Worm (Caenorhabditis elegans): Measurements from ENCODE around the gene dpy-13.

dpy-13 gene

DNA sequence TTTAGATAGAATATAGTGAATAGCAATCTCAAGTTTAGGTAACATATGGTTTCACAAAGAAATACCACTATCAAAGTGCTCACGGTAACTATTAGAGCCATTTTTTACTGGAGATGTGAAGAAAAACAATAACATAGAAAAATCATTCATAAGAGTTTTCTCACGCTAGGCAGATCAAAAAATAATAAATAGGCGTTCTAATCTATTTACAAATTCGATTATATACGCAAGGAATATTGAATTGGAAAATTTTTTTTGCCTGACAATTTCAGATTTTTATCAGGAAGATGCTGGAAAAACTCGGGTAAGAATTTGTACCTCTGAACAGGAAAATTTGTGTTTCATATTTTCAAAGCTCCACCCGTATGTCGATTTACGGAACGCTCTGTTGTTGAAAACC, 7.5 kb upstream of the dpy-13 start, which contains the start of gene srbc-70:
Gene srbc-70, minus strand, starts transcription at position 101 of the 400 bp plus-strand sequence.
- no peak for TF ChIP-seq mab-5 (tag; optimal IDR thresholded peaks at IDR 0.05)
- TF ChIP-seq nhr-237 (tag; optimal IDR thresholded peaks at IDR 0.05) = no peak
- no peak for TF ChIP-seq nhr-21 (tag; optimal IDR thresholded peaks at IDR 0.05)
- TF ChIP-seq nhr-11 (tag; optimal IDR thresholded peaks at IDR 0.05) = no peak
- no peak for TF ChIP-seq lin-13 (GFP tag; optimal IDR thresholded peaks at IDR 0.05)
- no peak for TF ChIP-seq unc-55 (GFP tag; optimal IDR thresholded peaks at IDR 0.05)
- no peak for TF ChIP-seq nhr-6 (tag; optimal IDR thresholded peaks at IDR 0.05)
- TF ChIP-seq crh-2 (tag; optimal IDR thresholded peaks at IDR 0.05) = no peak
- TF ChIP-seq ceh-16 (tag; optimal IDR thresholded peaks at IDR 0.05) = no peak
- no peak for TF ChIP-seq lin-39 (tag; optimal IDR thresholded peaks at IDR 0.05)
- no peak for TF ChIP-seq elt-1 (tag; optimal IDR thresholded peaks at IDR 0.05)
- no peak for TF ChIP-seq R02D3.7 (tag; optimal IDR thresholded peaks at IDR 0.05)
- no peak for TF ChIP-seq alr-1 (tag; optimal IDR thresholded peaks at IDR 0.05)
- TF ChIP-seq dmd-4 (tag; optimal IDR thresholded peaks at IDR 0.05) = no peak
- no peak for TF ChIP-seq ztf-4 (tag; optimal IDR thresholded peaks at IDR 0.05)
- TF ChIP-seq fos-1 (tag; optimal IDR thresholded peaks at IDR 0.05) = no peak
- no peak for TF ChIP-seq nhr-25 (tag; optimal IDR thresholded peaks at IDR 0.05)
- TF ChIP-seq ztf-11 (tag; optimal IDR thresholded peaks at IDR 0.05) = no peak

DNA sequence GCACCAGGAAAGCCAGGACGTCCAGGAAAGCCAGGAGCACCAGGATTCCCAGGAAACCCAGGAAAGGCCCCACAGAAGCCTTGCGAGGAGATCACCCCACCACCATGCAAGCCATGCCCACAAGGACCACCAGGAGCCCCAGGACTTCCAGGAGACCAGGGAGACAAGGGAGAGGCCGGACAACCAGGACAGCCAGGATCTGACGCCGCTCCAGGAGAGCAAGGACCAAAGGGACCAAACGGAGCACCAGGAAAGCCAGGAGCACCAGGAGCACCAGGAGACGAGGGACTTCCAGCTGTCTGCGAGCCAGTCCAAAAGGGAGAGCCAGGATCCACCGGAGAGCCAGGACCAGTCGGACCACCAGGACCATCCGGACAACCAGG, 602 bp downstream of the dpy-13 start:
- TF ChIP-seq C34F6.9 (tag; optimal IDR thresholded peaks at IDR 0.05) (no peak), nhr-12 (tag; optimal IDR thresholded peaks at IDR 0.05) (no peak), dmd-4 (tag; optimal IDR thresholded peaks at IDR 0.05) (no peak), nhr-25 (tag; optimal IDR thresholded peaks at IDR 0.05) (no peak), lin-13 (GFP tag; optimal IDR thresholded peaks at IDR 0.05) (no peak), crh-2 (tag; optimal IDR thresholded peaks at IDR 0.05) (no peak), nhr-23 (tag; optimal IDR thresholded peaks at IDR 0.05) (no peak), skn-1 (tag; optimal IDR thresholded peaks at IDR 0.05) (no peak), fos-1 (tag; optimal IDR thresholded peaks at IDR 0.05) (no peak), lin-11 (tag; optimal IDR thresholded peaks at IDR 0.05) (no peak), blmp-1 (tag; optimal IDR thresholded peaks at IDR 0.05; ENCODE audit: insufficient read depth) (no peak), gmeb-1 (tag; optimal IDR thresholded peaks at IDR 0.05) (no peak), nhr-11 (tag; optimal IDR thresholded peaks at IDR 0.05) (no peak), nhr-6 (tag; optimal IDR thresholded peaks at IDR 0.05) (no peak)

- TF ChIP-seq nhr-11 (tag; optimal IDR thresholded peaks at IDR 0.05) (peak; percentile 24), nhr-21 (tag; optimal IDR thresholded peaks at IDR 0.05) (peak; percentile 47), sem-4 (tag; optimal IDR thresholded peaks at IDR 0.05) (no peak), ama-1 (optimal IDR thresholded peaks at IDR 0.05) (peak; percentile 8), elt-1 (tag; optimal IDR thresholded peaks at IDR 0.05) (no peak), Y55F3AM.14 (GFP tag; optimal IDR thresholded peaks at IDR 0.05) (no peak), sma-3 (GFP tag; optimal IDR thresholded peaks at IDR 0.05) (no peak), nhr-25 (tag; optimal IDR thresholded peaks at IDR 0.05) (peak; percentile 22)
Measured at ce11 chrIV:4236671-4237070, 1.3 kb downstream of the dpy-13 start.

- TF ChIP-seq skn-1 (tag; optimal IDR thresholded peaks at IDR 0.05) (no peak), zag-1 (tag; optimal IDR thresholded peaks at IDR 0.05) (no peak), ceh-82 (tag; optimal IDR thresholded peaks at IDR 0.05) (no peak), mbf-1 (tag; optimal IDR thresholded peaks at IDR 0.05) (no peak), egl-27 (tag; optimal IDR thresholded peaks at IDR 0.05) (no peak), nhr-12 (tag; optimal IDR thresholded peaks at IDR 0.05) (no peak), sma-9 (GFP tag; optimal IDR thresholded peaks at IDR 0.05) (no peak), sma-9 (tag; optimal IDR thresholded peaks at IDR 0.05) (no peak), unc-55 (GFP tag; optimal IDR thresholded peaks at IDR 0.05) (no peak), crh-2 (tag; optimal IDR thresholded peaks at IDR 0.05) (no peak), sem-4 (tag; optimal IDR thresholded peaks at IDR 0.05) (no peak), ztf-11 (tag; optimal IDR thresholded peaks at IDR 0.05) (no peak), nhr-77 (tag; optimal IDR thresholded peaks at IDR 0.05) (no peak), ZK546.5 (tag; optimal IDR thresholded peaks at IDR 0.05) (no peak), nhr-10 (tag; optimal IDR thresholded peaks at IDR 0.05) (no peak), elt-3 (tag; optimal IDR thresholded peaks at IDR 0.05) (no peak), nhr-129 (tag; optimal IDR thresholded peaks at IDR 0.05) (no peak), snpc-4 (tag; optimal IDR thresholded peaks at IDR 0.05) (no peak), sma-3 (GFP tag; optimal IDR thresholded peaks at IDR 0.05) (no peak), mab-5 (tag; optimal IDR thresholded peaks at IDR 0.05) (no peak), nhr-237 (tag; optimal IDR thresholded peaks at IDR 0.05) (no peak)
Measured at ce11 chrIV:4243830-4244406, 8.5 kb downstream of the dpy-13 start.
